Fruit fly (Drosophila melanogaster): ENCODE measurements around the gene CG2162.
A peak's percentile ranks its signal among the peaks of the same experiment; 100 is the strongest.

The CG2162 gene

dm6 chr3L:3083329-3084083, 48.5 kb downstream of the CG2162 start (continued):
- TF ChIP-seq wdn (GFP tag; IDR thresholded peaks at IDR 0.05) (0 out of 2 replicates have a peak, but pooled peaks have one; percentile 27), ato (GFP tag; IDR thresholded peaks at IDR 0.05; ENCODE audit: partially characterized antibody) (no peak), Elba2 (GFP tag; optimal IDR thresholded peaks at IDR 0.05) (no peak), Stat92E (GFP tag; optimal IDR thresholded peaks at IDR 0.05) (no peak), CG8924 (tag; optimal IDR thresholded peaks at IDR 0.05) (peak; percentile 24), CG7839 (tag; optimal IDR thresholded peaks at IDR 0.05) (no peak), CG7928 (GFP tag; optimal IDR thresholded peaks at IDR 0.05) (no peak), CG15514 (GFP tag; optimal IDR thresholded peaks at IDR 0.05) (peak; percentile 67), lab (GFP tag; optimal IDR thresholded peaks at IDR 0.05) (peak; percentile 95), CG12071 (GFP tag; optimal IDR thresholded peaks at IDR 0.05) (peak; percentile 63), Meics (GFP tag; optimal IDR thresholded peaks at IDR 0.05) (peak; percentile 28), CG1233 (GFP tag; optimal IDR thresholded peaks at IDR 0.05) (peak; percentile 52), CG15601 (tag; optimal IDR thresholded peaks at IDR 0.05) (peak; percentile 81), rib (GFP tag; IDR thresholded peaks at IDR 0.05) (peak; percentile 63), wek (GFP tag; optimal IDR thresholded peaks at IDR 0.05) (peak; percentile 53), dm (GFP tag; optimal IDR thresholded peaks at IDR 0.05) (peak; percentile 11), gcm2 (GFP tag; optimal IDR thresholded peaks at IDR 0.05) (no peak), tio (GFP tag; optimal IDR thresholded peaks at IDR 0.05) (no peak), Lpt (GFP tag; optimal IDR thresholded peaks at IDR 0.05) (no peak), CG3995 (GFP tag; optimal IDR thresholded peaks at IDR 0.05) (no peak), D19A (tag; optimal IDR thresholded peaks at IDR 0.05) (peak; percentile 23), Jarid2 (GFP tag; optimal IDR thresholded peaks at IDR 0.05) (peak; percentile 56), CG10979 (tag; optimal IDR thresholded peaks at IDR 0.05) (peak; percentile 28), tap (tag; optimal IDR thresholded peaks at IDR 0.05) (no peak), salm (tag; optimal IDR thresholded peaks at IDR 0.05) (peak; percentile 24), Bteb2 (GFP tag; optimal IDR thresholded peaks at IDR 0.05) (no peak), dpn (GFP tag; optimal IDR thresholded peaks at IDR 0.05) (peak; percentile 12 to 30), CG4282 (GFP tag; optimal IDR thresholded peaks at IDR 0.05) (no peak), zf30C (GFP tag; optimal IDR thresholded peaks at IDR 0.05) (no peak), D (optimal IDR thresholded peaks at IDR 0.05) (no peak), D (GFP tag; optimal IDR thresholded peaks at IDR 0.05) (peak; percentile 76), Nf-YA (GFP tag; IDR thresholded peaks at IDR 0.05) (0 out of 2 replicates have a peak, but pooled peaks have one; percentile 12), Kr (GFP tag; optimal IDR thresholded peaks at IDR 0.05) (peak; percentile 76), Hey (tag; optimal IDR thresholded peaks at IDR 0.05) (peak; percentile 69), bab2 (GFP tag; optimal IDR thresholded peaks at IDR 0.05) (peak; percentile 52), fu2 (GFP tag; optimal IDR thresholded peaks at IDR 0.05) (no peak), Lhr (GFP tag; optimal IDR thresholded peaks at IDR 0.05) (peak; percentile 39), en (GFP tag; optimal IDR thresholded peaks at IDR 0.05) (no peak), CG10565 (GFP tag; optimal IDR thresholded peaks at IDR 0.05) (no peak), caup (GFP tag; optimal IDR thresholded peaks at IDR 0.05; ENCODE audit: severe bottlenecking) (peak; percentile 79), CG16779 (GFP tag; IDR thresholded peaks at IDR 0.05) (0 out of 2 replicates have a peak, but pooled peaks have one; percentile 50), Gsc (GFP tag; IDR thresholded peaks at IDR 0.05) (no peak), Sry-β (GFP tag; optimal IDR thresholded peaks at IDR 0.05) (no peak), MTF-1 (GFP tag; optimal IDR thresholded peaks at IDR 0.05; ENCODE audit: borderline replicate concordance) (peak; percentile 79), sisA (GFP tag; IDR thresholded peaks at IDR 0.05) (no peak), CG3847 (GFP tag; IDR thresholded peaks at IDR 0.05) (no peak), trh (GFP tag; optimal IDR thresholded peaks at IDR 0.05) (no peak), crol (GFP tag; IDR thresholded peaks at IDR 0.05) (peak; percentile 97), CG10147 (GFP tag; optimal IDR thresholded peaks at IDR 0.05) (no peak)
